1 fruit fly cellular context compared by ENCODE assay signal in genomic region chr3L:775053-775355, dm6.
A peak's percentile ranks its signal among the peaks of the same experiment; 100 is the strongest.
TF ChIP-seq lines count a peak whose summit lies in the region.

No protein-coding gene starts in this region.

TF ChIP-seq in whole organism, embryonic, 481 proteins besides CTCF, POLR2A, EP300 and RAD21 (continued from another document and continues in another):
- TF ChIP-seq cad (GFP tag; optimal IDR thresholded peaks at IDR 0.05; lab: Kevin White, UChicago): no peak
- TF ChIP-seq CG4707 (GFP tag; optimal IDR thresholded peaks at IDR 0.05; lab: Kevin White, UChicago): no peak
- peak; percentile 49 for TF ChIP-seq CG6254 (GFP tag; optimal IDR thresholded peaks at IDR 0.05; lab: Kevin White, UChicago)
- TF ChIP-seq CG32772 (GFP tag; IDR thresholded peaks at IDR 0.05; lab: Robert Waterston, UW): peak; percentile 23; the same call in 1 of the 2 replicates
- TF ChIP-seq CG7372 (GFP tag; IDR thresholded peaks at IDR 0.05; lab: Robert Waterston, UW): 0 out of 2 replicates have a peak, but pooled peaks have one; percentile 14
- no peak for TF ChIP-seq HLH4C (GFP tag; IDR thresholded peaks at IDR 0.05; lab: Robert Waterston, UW; ENCODE audit: partially characterized antibody)
- TF ChIP-seq cato (GFP tag; optimal IDR thresholded peaks at IDR 0.05; lab: Kevin White, UChicago; ENCODE audit: borderline replicate concordance): no peak
- TF ChIP-seq CG15011 (GFP tag; optimal IDR thresholded peaks at IDR 0.05; lab: Kevin White, UChicago): no peak
- TF ChIP-seq CG16813 (GFP tag; IDR thresholded peaks at IDR 0.05; lab: Robert Waterston, UW; ENCODE audit: partially characterized antibody): 0 out of 3 replicates have a peak, but pooled peaks have one; percentile 26
- no peak for TF ChIP-seq nerfin-2 (GFP tag; IDR thresholded peaks at IDR 0.05; lab: Robert Waterston, UW; ENCODE audit: partially characterized antibody)
- no peak for TF ChIP-seq CG12942 (GFP tag; optimal IDR thresholded peaks at IDR 0.05; lab: Kevin White, UChicago)
- TF ChIP-seq fd3F (GFP tag; optimal IDR thresholded peaks at IDR 0.05; lab: Kevin White, UChicago): no peak
- TF ChIP-seq ase (GFP tag; IDR thresholded peaks at IDR 0.05; lab: Robert Waterston, UW): no peak
- TF ChIP-seq CG11504 (tag; optimal IDR thresholded peaks at IDR 0.05; lab: Kevin White, UChicago): peak; percentile 69
- TF ChIP-seq Med (GFP tag; lab: Kevin White, UChicago): peak; percentile 80
- TF ChIP-seq CG31224 (GFP tag; IDR thresholded peaks at IDR 0.05; lab: Robert Waterston, UW): no peak
- no peak for TF ChIP-seq CG9727 (GFP tag; optimal IDR thresholded peaks at IDR 0.05; lab: Kevin White, UChicago)
- peak; percentile 11 for TF ChIP-seq ewg (GFP tag; optimal IDR thresholded peaks at IDR 0.05; lab: Kevin White, UChicago)
- TF ChIP-seq PHDP (tag; optimal IDR thresholded peaks at IDR 0.05; lab: Kevin White, UChicago): no peak
- peak; percentile 45; the same call in 1 of the 2 replicates for TF ChIP-seq E2f1 (GFP tag; IDR thresholded peaks at IDR 0.05; lab: Robert Waterston, UW)
- no peak for TF ChIP-seq CG9932 (GFP tag; IDR thresholded peaks at IDR 0.05; lab: Robert Waterston, UW)
- no peak for TF ChIP-seq otp (GFP tag; IDR thresholded peaks at IDR 0.05; lab: Robert Waterston, UW)
- TF ChIP-seq Bteb2 (GFP tag; optimal IDR thresholded peaks at IDR 0.05; lab: Kevin White, UChicago): no peak
- TF ChIP-seq CG1603 (tag; optimal IDR thresholded peaks at IDR 0.05; lab: Kevin White, UChicago): peak; percentile 37
- TF ChIP-seq Dad (GFP tag; optimal IDR thresholded peaks at IDR 0.05; lab: Kevin White, UChicago): no peak
- TF ChIP-seq CG4617 (GFP tag; optimal IDR thresholded peaks at IDR 0.05; lab: Kevin White, UChicago; ENCODE audit: borderline replicate concordance): no peak
- TF ChIP-seq pita (GFP tag; optimal IDR thresholded peaks at IDR 0.05; lab: Kevin White, UChicago): no peak
- no peak for TF ChIP-seq CG6854 (GFP tag; optimal IDR thresholded peaks at IDR 0.05; lab: Kevin White, UChicago)
- TF ChIP-seq Oaz (GFP tag; IDR thresholded peaks at IDR 0.05; lab: Robert Waterston, UW): no peak
- no peak for TF ChIP-seq CG13894 (tag; optimal IDR thresholded peaks at IDR 0.05; lab: Kevin White, UChicago)
- no peak for TF ChIP-seq CG31365 (tag; optimal IDR thresholded peaks at IDR 0.05; lab: Kevin White, UChicago)
- TF ChIP-seq ci (GFP tag; IDR thresholded peaks at IDR 0.05; lab: Robert Waterston, UW): peak; percentile 61
- peak; percentile 31; the same call in 1 of the 2 replicates for TF ChIP-seq Xrp1 (GFP tag; IDR thresholded peaks at IDR 0.05; lab: Robert Waterston, UW)
- peak; percentile 27; the same call in 2 of the 3 replicates for TF ChIP-seq row (GFP tag; IDR thresholded peaks at IDR 0.05; lab: Robert Waterston, UW)
- TF ChIP-seq ssp (GFP tag; IDR thresholded peaks at IDR 0.05; lab: Robert Waterston, UW): 0 out of 2 replicates have a peak, but pooled peaks have one; percentile 1
- TF ChIP-seq sisA (GFP tag; IDR thresholded peaks at IDR 0.05; lab: Robert Waterston, UW): peak; percentile 50; the same call in 1 of the 2 replicates
- no peak for TF ChIP-seq CG3726 (GFP tag; IDR thresholded peaks at IDR 0.05; lab: Robert Waterston, UW)
- 0 out of 3 replicates have a peak, but pooled peaks have one; percentile 6 for TF ChIP-seq jigr1 (GFP tag; IDR thresholded peaks at IDR 0.05; lab: Robert Waterston, UW)
- TF ChIP-seq CG5245 (GFP tag; optimal IDR thresholded peaks at IDR 0.05; lab: Kevin White, UChicago): peak; percentile 1
- no peak for TF ChIP-seq Fer1 (GFP tag; optimal IDR thresholded peaks at IDR 0.05; lab: Kevin White, UChicago)
- no peak for TF ChIP-seq CG14014 (GFP tag; IDR thresholded peaks at IDR 0.05; lab: Robert Waterston, UW)
- no peak for TF ChIP-seq ara (GFP tag; IDR thresholded peaks at IDR 0.05; lab: Robert Waterston, UW)
- TF ChIP-seq gem (tag; optimal IDR thresholded peaks at IDR 0.05; lab: Kevin White, UChicago): peak; percentile 56
- TF ChIP-seq Eip74EF (GFP tag; optimal IDR thresholded peaks at IDR 0.05; lab: Kevin White, UChicago): no peak
- peak; percentile 43; the same call in 1 of the 2 replicates for TF ChIP-seq Rfx (GFP tag; IDR thresholded peaks at IDR 0.05; lab: Robert Waterston, UW)
- peak; percentile 34 for TF ChIP-seq CG2678 (tag; optimal IDR thresholded peaks at IDR 0.05; lab: Kevin White, UChicago)
- TF ChIP-seq Bgb (GFP tag; IDR thresholded peaks at IDR 0.05; lab: Robert Waterston, UW; ENCODE audit: partially characterized antibody): no peak
- no peak for TF ChIP-seq rib (GFP tag; IDR thresholded peaks at IDR 0.05; lab: Robert Waterston, UW)
- TF ChIP-seq CG10979 (tag; optimal IDR thresholded peaks at IDR 0.05; lab: Kevin White, UChicago): peak; percentile 37
- TF ChIP-seq pb (GFP tag; optimal IDR thresholded peaks at IDR 0.05; lab: Kevin White, UChicago): no peak
- TF ChIP-seq amos (GFP tag; IDR thresholded peaks at IDR 0.05; lab: Robert Waterston, UW; ENCODE audit: partially characterized antibody): no peak
- TF ChIP-seq sob (GFP tag; IDR thresholded peaks at IDR 0.05; lab: Robert Waterston, UW): peak; percentile 32; the same call in 1 of the 2 replicates
- no peak for TF ChIP-seq CG12236 (GFP tag; optimal IDR thresholded peaks at IDR 0.05; lab: Kevin White, UChicago)
- no peak for TF ChIP-seq CG12155 (GFP tag; optimal IDR thresholded peaks at IDR 0.05; lab: Kevin White, UChicago)
- TF ChIP-seq sna (GFP tag; IDR thresholded peaks at IDR 0.05; lab: Robert Waterston, UW; ENCODE audit: partially characterized antibody): no peak
- 0 out of 2 replicates have a peak, but pooled peaks have one; percentile 17 for TF ChIP-seq CG1024 (GFP tag; IDR thresholded peaks at IDR 0.05; lab: Robert Waterston, UW)
- TF ChIP-seq CG2120 (GFP tag; optimal IDR thresholded peaks at IDR 0.05; lab: Kevin White, UChicago): no peak
- TF ChIP-seq dan (GFP tag; IDR thresholded peaks at IDR 0.05; lab: Robert Waterston, UW): no peak
- TF ChIP-seq Scr (GFP tag; IDR thresholded peaks at IDR 0.05; lab: Robert Waterston, UW; ENCODE audit: partially characterized antibody): no peak
- TF ChIP-seq hb (GFP tag; IDR thresholded peaks at IDR 0.05; lab: Robert Waterston, UW; ENCODE audit: partially characterized antibody): no peak
- TF ChIP-seq her (GFP tag; optimal IDR thresholded peaks at IDR 0.05; lab: Kevin White, UChicago): no peak
- peak; percentile 3 for TF ChIP-seq bab2 (GFP tag; optimal IDR thresholded peaks at IDR 0.05; lab: Kevin White, UChicago)
- peak; percentile 2 for TF ChIP-seq CG3407 (GFP tag; optimal IDR thresholded peaks at IDR 0.05; lab: Kevin White, UChicago)
- 0 out of 2 replicates have a peak, but pooled peaks have one; percentile 5 for TF ChIP-seq dati (GFP tag; IDR thresholded peaks at IDR 0.05; lab: Robert Waterston, UW)
- TF ChIP-seq danr (GFP tag; IDR thresholded peaks at IDR 0.05; lab: Robert Waterston, UW): 0 out of 2 replicates have a peak, but pooled peaks have one; percentile 42
- peak; percentile 16 for TF ChIP-seq nau (GFP tag; optimal IDR thresholded peaks at IDR 0.05; lab: Kevin White, UChicago)
- peak; percentile 20 for TF ChIP-seq CG8388 (GFP tag; optimal IDR thresholded peaks at IDR 0.05; lab: Kevin White, UChicago)
- no peak for TF ChIP-seq CkIIα-i1 (GFP tag; IDR thresholded peaks at IDR 0.05; lab: Robert Waterston, UW)
- TF ChIP-seq pros (GFP tag; optimal IDR thresholded peaks at IDR 0.05; lab: Kevin White, UChicago): no peak
- no peak for TF ChIP-seq Nf-YA (GFP tag; IDR thresholded peaks at IDR 0.05; lab: Robert Waterston, UW)
- TF ChIP-seq CG17612 (GFP tag; IDR thresholded peaks at IDR 0.05; lab: Robert Waterston, UW): no peak
- no peak for TF ChIP-seq CG4730 (GFP tag; IDR thresholded peaks at IDR 0.05; lab: Robert Waterston, UW)
- TF ChIP-seq chm (GFP tag; IDR thresholded peaks at IDR 0.05; lab: Robert Waterston, UW): 0 out of 2 replicates have a peak, but pooled peaks have one; percentile 21
- TF ChIP-seq CG30431 (GFP tag; optimal IDR thresholded peaks at IDR 0.05; lab: Kevin White, UChicago): no peak
- peak; percentile 28 for TF ChIP-seq CG30403 (GFP tag; optimal IDR thresholded peaks at IDR 0.05; lab: Kevin White, UChicago)
- peak; percentile 11 for TF ChIP-seq NfI (GFP tag; optimal IDR thresholded peaks at IDR 0.05; lab: Kevin White, UChicago)
- peak; percentile 31; the same call in 1 of the 3 replicates for TF ChIP-seq Mrtf (GFP tag; IDR thresholded peaks at IDR 0.05; lab: Robert Waterston, UW)
- TF ChIP-seq Dref (GFP tag; IDR thresholded peaks at IDR 0.05; lab: Robert Waterston, UW): no peak
- TF ChIP-seq CG32767 (GFP tag; IDR thresholded peaks at IDR 0.05; lab: Robert Waterston, UW): no peak
- TF ChIP-seq CG14667 (GFP tag; IDR thresholded peaks at IDR 0.05; lab: Robert Waterston, UW): no peak
- peak; percentile 21 for TF ChIP-seq CG12391 (tag; optimal IDR thresholded peaks at IDR 0.05; lab: Kevin White, UChicago)
- 0 out of 3 replicates have a peak, but pooled peaks have one; percentile 27 for TF ChIP-seq so (GFP tag; IDR thresholded peaks at IDR 0.05; lab: Robert Waterston, UW)
- TF ChIP-seq dmrt99B (tag; optimal IDR thresholded peaks at IDR 0.05; lab: Kevin White, UChicago): peak; percentile 63
- TF ChIP-seq HLHmδ (GFP tag; optimal IDR thresholded peaks at IDR 0.05; lab: Kevin White, UChicago): no peak
- TF ChIP-seq h (optimal IDR thresholded peaks at IDR 0.05; lab: Kevin White, UChicago): no peak
- peak; percentile 0 for TF ChIP-seq CG5180 (GFP tag; optimal IDR thresholded peaks at IDR 0.05; lab: Kevin White, UChicago)
- no peak for TF ChIP-seq slp2 (GFP tag; optimal IDR thresholded peaks at IDR 0.05; lab: Kevin White, UChicago)
- no peak for TF ChIP-seq CG1647 (GFP tag; optimal IDR thresholded peaks at IDR 0.05; lab: Kevin White, UChicago)
- peak; percentile 24 for TF ChIP-seq Sry-δ (GFP tag; optimal IDR thresholded peaks at IDR 0.05; lab: Kevin White, UChicago)
- no peak for TF ChIP-seq CG15479 (GFP tag; optimal IDR thresholded peaks at IDR 0.05; lab: Kevin White, UChicago)
- TF ChIP-seq dpn (GFP tag; optimal IDR thresholded peaks at IDR 0.05; lab: Kevin White, UChicago): peak in 1 of 2 experiments; percentile 6
- TF ChIP-seq tap (tag; optimal IDR thresholded peaks at IDR 0.05; lab: Kevin White, UChicago): no peak
- TF ChIP-seq CG13296 (GFP tag; optimal IDR thresholded peaks at IDR 0.05; lab: Kevin White, UChicago): no peak
- TF ChIP-seq hbn (GFP tag; IDR thresholded peaks at IDR 0.05; lab: Robert Waterston, UW; ENCODE audit: partially characterized antibody): no peak
- TF ChIP-seq CHES-1-like (GFP tag; optimal IDR thresholded peaks at IDR 0.05; lab: Kevin White, UChicago): no peak
- peak; percentile 13 for TF ChIP-seq grau (tag; optimal IDR thresholded peaks at IDR 0.05; lab: Kevin White, UChicago)
- no peak for TF ChIP-seq CG13624 (GFP tag; optimal IDR thresholded peaks at IDR 0.05; lab: Kevin White, UChicago)
- TF ChIP-seq run (tag; optimal IDR thresholded peaks at IDR 0.05; lab: Kevin White, UChicago): peak; percentile 6
- peak; percentile 45; the same call in 1 of the 3 replicates for TF ChIP-seq zfh1 (GFP tag; IDR thresholded peaks at IDR 0.05; lab: Robert Waterston, UW)
- no peak for TF ChIP-seq CG9215 (GFP tag; IDR thresholded peaks at IDR 0.05; lab: Robert Waterston, UW)
- TF ChIP-seq CG6765 (GFP tag; optimal IDR thresholded peaks at IDR 0.05; lab: Kevin White, UChicago): no peak
- peak; percentile 23 for TF ChIP-seq tio (GFP tag; optimal IDR thresholded peaks at IDR 0.05; lab: Kevin White, UChicago)
- peak in 1 of 2 experiments; percentile 50 for TF ChIP-seq Hr51 (GFP tag; optimal IDR thresholded peaks at IDR 0.05; lab: Kevin White, UChicago)
- no peak for TF ChIP-seq fru (optimal IDR thresholded peaks at IDR 0.05; lab: Kevin White, UChicago)
- TF ChIP-seq gce (GFP tag; IDR thresholded peaks at IDR 0.05; lab: Robert Waterston, UW): no peak
- TF ChIP-seq odd (GFP tag; optimal IDR thresholded peaks at IDR 0.05; lab: Kevin White, UChicago): no peak
- TF ChIP-seq Chrac-16 (GFP tag; optimal IDR thresholded peaks at IDR 0.05; lab: Kevin White, UChicago): no peak
- no peak for TF ChIP-seq CG17328 (GFP tag; IDR thresholded peaks at IDR 0.05; lab: Robert Waterston, UW)
- TF ChIP-seq Antp (GFP tag; optimal IDR thresholded peaks at IDR 0.05; lab: Kevin White, UChicago): peak; percentile 17
- TF ChIP-seq prd (optimal IDR thresholded peaks at IDR 0.05; lab: Kevin White, UChicago): no peak
- TF ChIP-seq prd (GFP tag; IDR thresholded peaks at IDR 0.05; lab: Robert Waterston, UW): peak; percentile 46; the same call in 1 of the 3 replicates
- TF ChIP-seq CG17361 (GFP tag; IDR thresholded peaks at IDR 0.05; lab: Robert Waterston, UW): 0 out of 3 replicates have a peak, but pooled peaks have one; percentile 23
- peak; percentile 41 for TF ChIP-seq Blimp-1 (GFP tag; optimal IDR thresholded peaks at IDR 0.05; lab: Kevin White, UChicago)
- no peak for TF ChIP-seq pum (GFP tag; optimal IDR thresholded peaks at IDR 0.05; lab: Kevin White, UChicago)
- peak; percentile 65 for TF ChIP-seq Ptx1 (GFP tag; IDR thresholded peaks at IDR 0.05; lab: Robert Waterston, UW)
- no peak for TF ChIP-seq Dip2 (GFP tag; IDR thresholded peaks at IDR 0.05; lab: Robert Waterston, UW)
- TF ChIP-seq insv (GFP tag; optimal IDR thresholded peaks at IDR 0.05; lab: Kevin White, UChicago): no peak
- TF ChIP-seq ATbp (GFP tag; optimal IDR thresholded peaks at IDR 0.05; lab: Kevin White, UChicago): peak; percentile 3
- no peak for TF ChIP-seq HHEX (GFP tag; optimal IDR thresholded peaks at IDR 0.05; lab: Kevin White, UChicago)
- TF ChIP-seq CG13424 (tag; optimal IDR thresholded peaks at IDR 0.05; lab: Kevin White, UChicago): no peak
- TF ChIP-seq nmo (GFP tag; optimal IDR thresholded peaks at IDR 0.05; lab: Kevin White, UChicago): peak; percentile 41
- TF ChIP-seq Pdp1 (GFP tag; optimal IDR thresholded peaks at IDR 0.05; lab: Kevin White, UChicago): peak in 1 of 2 experiments; percentile 20
- TF ChIP-seq CG9817 (tag; optimal IDR thresholded peaks at IDR 0.05; lab: Kevin White, UChicago): no peak
- TF ChIP-seq gcm2 (GFP tag; optimal IDR thresholded peaks at IDR 0.05; lab: Kevin White, UChicago): no peak
- TF ChIP-seq jing (GFP tag; optimal IDR thresholded peaks at IDR 0.05; lab: Kevin White, UChicago): no peak
- no peak for TF ChIP-seq Ets97D (GFP tag; optimal IDR thresholded peaks at IDR 0.05; lab: Kevin White, UChicago)
- TF ChIP-seq Trl (optimal IDR thresholded peaks at IDR 0.05; lab: Kevin White, UChicago): no peak
- TF ChIP-seq Trl (GFP tag; optimal IDR thresholded peaks at IDR 0.05; lab: Kevin White, UChicago): no peak
- peak in 1 of 2 experiments; percentile 68 for TF ChIP-seq Hr78 (GFP tag; optimal IDR thresholded peaks at IDR 0.05; lab: Kevin White, UChicago)
- no peak for TF ChIP-seq sc (optimal IDR thresholded peaks at IDR 0.05; lab: Kevin White, UChicago)
- TF ChIP-seq sc (GFP tag; optimal IDR thresholded peaks at IDR 0.05; lab: Kevin White, UChicago): no peak
